Worm (Caenorhabditis elegans) whole organism, L2 larva: ENCODE measurements around the gene srbc-54.

Experiments
- C34F6.9 ChIP-seq: fragments of 150-350 bp; optimal IDR thresholded peaks from 2 replicates; lab custom pipeline; 2014; ENCODE audit warnings: missing biosample characterization, missing genetic modification characterization
- aly-2 ChIP-seq: fragments of 150-350 bp; optimal IDR thresholded peaks from 2 replicates; lab custom pipeline; 2014; ENCODE audit warnings: missing biosample characterization, missing genetic modification characterization
- ama-1 ChIP-seq: fragments of 150-350 bp; optimal IDR thresholded peaks from 2 replicates; lab custom pipeline; 2018; ENCODE audit warnings: inconsistent platforms
- nhr-11 ChIP-seq: fragments of 150-350 bp; optimal IDR thresholded peaks from 2 replicates; lab custom pipeline; 2014; ENCODE audit warnings: missing biosample characterization, missing genetic modification characterization
- nhr-12 ChIP-seq: fragments of 150-350 bp; optimal IDR thresholded peaks from 2 replicates; lab custom pipeline; 2014; ENCODE audit warnings: missing biosample characterization, missing genetic modification characterization
- snpc-4 ChIP-seq: fragments of 150-350 bp; optimal IDR thresholded peaks from 2 replicates; lab custom pipeline; 2014; ENCODE audit warnings: missing biosample characterization, missing genetic modification characterization
- unc-55 ChIP-seq: fragments of 150-350 bp; sonication (generic microtip); optimal IDR thresholded peaks from 3 replicates; lab custom pipeline; 2014; ENCODE audit warnings: missing biosample characterization, missing genetic modification reagents, missing genetic modification characterization

Gene srbc-54

ce11 chrV:15782494-15782893 is 51.0 kb downstream of the srbc-54 start, which contains the start of gene T26E4.3:
Gene T26E4.3, plus strand, starts transcription at chrV:15782794.
- no peak for TF ChIP-seq nhr-11 (tag; lab: Kevin White, UChicago)
- TF ChIP-seq C34F6.9: no peak
- TF ChIP-seq ama-1 (lab: Kevin White, UChicago): no peak
- no peak for TF ChIP-seq nhr-12
- no peak for TF ChIP-seq snpc-4 (tag; lab: Kevin White, UChicago)
- TF ChIP-seq aly-2: no peak
- no peak for TF ChIP-seq unc-55
